Fruit fly (Drosophila melanogaster) whole organism, embryonic: ENCODE data around the gene CG7685.

Source experiments
- Antp ChIP-seq: fragments of 200-800 bp; sonication (Bioruptor generic); optimal IDR thresholded peaks from 3 replicates; lab custom pipeline; 2016; ENCODE audit warnings: missing biosample characterization, missing genetic modification characterization
- BEAF-32 ChIP-seq: fragments of 200-800 bp; sonication (Bioruptor generic); optimal IDR thresholded peaks from 3 replicates; lab custom pipeline; 2017; ENCODE audit warnings: missing biosample characterization, missing genetic modification characterization, mild to moderate bottlenecking, moderate library complexity, missing genetic modification reagents
- BtbVII ChIP-seq: fragments of 200-800 bp; sonication (Bioruptor generic); optimal IDR thresholded peaks from 3 replicates; lab custom pipeline; 2017; ENCODE audit warnings: missing biosample characterization, mild to moderate bottlenecking, missing genetic modification characterization
- CG11247 ChIP-seq: fragments of 200-800 bp; sonication (Bioruptor generic); IDR thresholded peaks from 2 replicates; pipeline ENCODE4 v1.3.6; 2022; ENCODE audit warnings: missing biosample characterization, missing genetic modification characterization
- CG11723 ChIP-seq: fragments of 200-800 bp; sonication (Bioruptor generic); optimal IDR thresholded peaks from 2 replicates; lab custom pipeline; 2017; ENCODE audit warnings: missing biosample characterization, mild to moderate bottlenecking, missing genetic modification characterization
- CG12236 ChIP-seq: fragments of 200-800 bp; sonication (Bioruptor generic); optimal IDR thresholded peaks from 2 replicates; lab custom pipeline; 2016; ENCODE audit warnings: missing biosample characterization, missing genetic modification characterization
- CG12659 ChIP-seq: fragments of 200-800 bp; sonication (Bioruptor generic); optimal IDR thresholded peaks from 3 replicates; lab custom pipeline; 2017; ENCODE audit warnings: mild to moderate bottlenecking, missing biosample characterization, missing genetic modification reagents, missing genetic modification characterization
- CG14667 ChIP-seq: fragments of 200-800 bp; sonication (Bioruptor generic); IDR thresholded peaks from 2 replicates; pipeline ENCODE4 v1.3.6; 2022; ENCODE audit warnings: missing biosample characterization, missing genetic modification characterization
- CG14965 ChIP-seq: fragments of 200-800 bp; sonication (Bioruptor generic); optimal IDR thresholded peaks from 2 replicates; lab custom pipeline; 2016; ENCODE audit warnings: missing biosample characterization, missing genetic modification characterization, borderline replicate concordance
- CG16863 ChIP-seq: fragments of 200-800 bp; sonication (Bioruptor generic); optimal IDR thresholded peaks from 3 replicates; lab custom pipeline; 2016; ENCODE audit warnings: missing biosample characterization, missing genetic modification characterization
- CG17328 ChIP-seq: fragments of 200-800 bp; sonication (Bioruptor generic); IDR thresholded peaks from 2 replicates; pipeline ENCODE4 v1.3.6; 2022; ENCODE audit warnings: missing biosample characterization, missing genetic modification characterization
- CG17359 ChIP-seq: fragments of 200-800 bp; sonication (Bioruptor generic); optimal IDR thresholded peaks from 3 replicates; lab custom pipeline; 2018; ENCODE audit warnings: missing biosample characterization, mild to moderate bottlenecking, missing genetic modification characterization, moderate library complexity
- CG42726 ChIP-seq: fragments of 200-800 bp; sonication (Bioruptor generic); IDR thresholded peaks from 2 replicates; pipeline ENCODE4 v1.3.6; 2022; ENCODE audit warnings: missing biosample characterization, missing genetic modification characterization; ENCODE audit not compliant: partially characterized antibody
- CG6272 ChIP-seq: fragments of 200-800 bp; sonication (Bioruptor generic); IDR thresholded peaks from 2 replicates; pipeline ENCODE4 v1.3.6; 2022; ENCODE audit warnings: missing biosample characterization, missing genetic modification characterization
- CG7271 ChIP-seq: fragments of 200-800 bp; sonication (Bioruptor generic); optimal IDR thresholded peaks from 2 replicates; lab custom pipeline; 2018; ENCODE audit warnings: missing biosample characterization, mild to moderate bottlenecking, missing genetic modification characterization, moderate library complexity
- CG7357 ChIP-seq: fragments of 200-800 bp; sonication (Bioruptor generic); IDR thresholded peaks from 3 replicates; pipeline ENCODE4 v1.3.6; 2022; ENCODE audit warnings: missing biosample characterization, missing genetic modification characterization
- CG7839 ChIP-seq: fragments of 200-800 bp; sonication (Bioruptor generic); optimal IDR thresholded peaks from 3 replicates; lab custom pipeline; 2018; ENCODE audit warnings: missing biosample characterization, mild to moderate bottlenecking, missing genetic modification characterization, moderate library complexity
- CG7928 ChIP-seq: fragments of 200-800 bp; sonication (Bioruptor generic); optimal IDR thresholded peaks from 2 replicates; lab custom pipeline; 2017; ENCODE audit warnings: missing biosample characterization, mild to moderate bottlenecking, missing genetic modification characterization
- CG7963 ChIP-seq: fragments of 200-800 bp; sonication (Bioruptor generic); IDR thresholded peaks from 3 replicates; pipeline ENCODE4 v1.3.6; 2022; ENCODE audit warnings: missing biosample characterization, missing genetic modification characterization; ENCODE audit not compliant: partially characterized antibody
- CG9727 ChIP-seq: fragments of 200-800 bp; sonication (Bioruptor generic); optimal IDR thresholded peaks from 3 replicates; lab custom pipeline; 2017; ENCODE audit warnings: missing biosample characterization, mild to moderate bottlenecking, missing genetic modification characterization
- Drgx ChIP-seq: fragments of 200-800 bp; sonication (Bioruptor generic); IDR thresholded peaks from 2 replicates; pipeline ENCODE4 v1.3.6; 2022; ENCODE audit warnings: missing biosample characterization, missing genetic modification characterization
- ERR ChIP-seq: fragments of 200-800 bp; sonication (Bioruptor generic); optimal IDR thresholded peaks from 2 replicates; lab custom pipeline; 2016; ENCODE audit warnings: missing biosample characterization, missing genetic modification characterization
- Eip74EF ChIP-seq, 2 experiments: fragments of 200-800 bp in 1 of 2; fragments of >200 bp in 1 of 2; sonication (Bioruptor generic) in 1 of 2; optimal IDR thresholded peaks; 2 replicates each; lab custom pipeline; 2017 to 2019; ENCODE audit warnings: missing biosample characterization in 2 of 2, missing genetic modification characterization in 2 of 2, mild to moderate bottlenecking in 1 of 2, moderate library complexity in 1 of 2
- Fer3 ChIP-seq: fragments of 200-800 bp; sonication (Bioruptor generic); optimal IDR thresholded peaks from 2 replicates; lab custom pipeline; 2018; ENCODE audit warnings: missing biosample characterization, mild to moderate bottlenecking, missing genetic modification characterization, moderate library complexity
- HHEX ChIP-seq: fragments of 200-800 bp; sonication (Bioruptor generic); optimal IDR thresholded peaks from 3 replicates; lab custom pipeline; 2017; ENCODE audit warnings: missing biosample characterization, mild to moderate bottlenecking, missing genetic modification characterization, missing genetic modification reagents
- NC2β ChIP-seq: fragments of 200-800 bp; sonication (Bioruptor generic); optimal IDR thresholded peaks from 2 replicates; lab custom pipeline; 2016; ENCODE audit warnings: missing biosample characterization, missing genetic modification characterization
- Usf ChIP-seq: fragments of 200-800 bp; sonication (Bioruptor generic); optimal IDR thresholded peaks from 2 replicates; lab custom pipeline; 2017; ENCODE audit warnings: missing genotype, missing biosample characterization, missing genetic modification characterization
- ac ChIP-seq: fragments of 200-800 bp; sonication (Bioruptor generic); optimal IDR thresholded peaks from 3 replicates; lab custom pipeline; 2017; ENCODE audit warnings: missing biosample characterization, mild to moderate bottlenecking, missing genetic modification characterization
- az2 ChIP-seq: fragments of 200-800 bp; sonication (Bioruptor generic); optimal IDR thresholded peaks from 3 replicates; lab custom pipeline; 2016; ENCODE audit warnings: missing biosample characterization, missing genetic modification characterization
- btn ChIP-seq: fragments of 200-800 bp; sonication (Bioruptor generic); optimal IDR thresholded peaks from 2 replicates; lab custom pipeline; 2016; ENCODE audit warnings: missing biosample characterization, missing genetic modification characterization
- crol ChIP-seq: fragments of 200-800 bp; sonication (Bioruptor generic); IDR thresholded peaks from 2 replicates; pipeline ENCODE4 v1.3.6; 2022; ENCODE audit warnings: missing biosample characterization, missing genetic modification characterization
- dmrt99B ChIP-seq: fragments of 200-800 bp; sonication (Bioruptor generic); optimal IDR thresholded peaks from 2 replicates; lab custom pipeline; 2018; ENCODE audit warnings: missing biosample characterization, mild to moderate bottlenecking, missing genetic modification characterization, moderate library complexity
- esg ChIP-seq: fragments of 200-800 bp; sonication (Bioruptor generic); conservative IDR thresholded peaks from 2 replicates; pipeline ENCODE4 v1.3.6; 2022; ENCODE audit warnings: missing biosample characterization, missing genetic modification characterization
- fru ChIP-seq: fragments of >200 bp; optimal IDR thresholded peaks from 2 replicates; lab custom pipeline; 2017
- gsb ChIP-seq: fragments of 200-800 bp; sonication (Bioruptor generic); IDR thresholded peaks from 2 replicates; pipeline ENCODE4 v1.3.6; 2022; ENCODE audit warnings: missing biosample characterization, missing genetic modification characterization
- hbn ChIP-seq: fragments of 200-800 bp; sonication (Bioruptor generic); IDR thresholded peaks from 2 replicates; pipeline ENCODE4 v1.3.6; 2022; ENCODE audit warnings: missing biosample characterization, missing genetic modification characterization; ENCODE audit not compliant: partially characterized antibody
- ind ChIP-seq: fragments of 200-800 bp; sonication (Bioruptor generic); optimal IDR thresholded peaks from 3 replicates; lab custom pipeline; 2016; ENCODE audit warnings: missing biosample characterization, missing genetic modification characterization
- insv ChIP-seq, 2 experiments: fragments of 200-800 bp; sonication (Bioruptor generic); optimal IDR thresholded peaks; 3 replicates each; lab custom pipeline; 2016 to 2018; ENCODE audit warnings: missing biosample characterization in 2 of 2, missing genetic modification characterization in 2 of 2
- inv ChIP-seq: fragments of 200-800 bp; sonication (Bioruptor generic); IDR thresholded peaks from 2 replicates; pipeline ENCODE4 v1.3.6; 2022; ENCODE audit warnings: missing biosample characterization, missing genetic modification characterization; ENCODE audit not compliant: partially characterized antibody
- kay ChIP-seq: fragments of 200-800 bp; sonication (Bioruptor generic); optimal IDR thresholded peaks from 2 replicates; lab custom pipeline; 2016; ENCODE audit warnings: missing biosample characterization, missing genetic modification characterization
- knrl ChIP-seq: fragments of 200-800 bp; sonication (Bioruptor generic); IDR thresholded peaks from 3 replicates; pipeline ENCODE4 v1.3.6; 2022; ENCODE audit warnings: missing biosample characterization, missing genetic modification characterization; ENCODE audit not compliant: partially characterized antibody
- schlank ChIP-seq: fragments of 200-800 bp; sonication (Bioruptor generic); optimal IDR thresholded peaks from 2 replicates; lab custom pipeline; 2018; ENCODE audit warnings: missing biosample characterization, mild to moderate bottlenecking, missing genetic modification characterization
- trem ChIP-seq: fragments of 200-800 bp; optimal IDR thresholded peaks from 3 replicates; lab custom pipeline; 2019; ENCODE audit warnings: missing biosample characterization, mild to moderate bottlenecking, missing genetic modification characterization, moderate library complexity
- tup ChIP-seq: fragments of 200-800 bp; sonication (Bioruptor generic); optimal IDR thresholded peaks from 2 replicates; lab custom pipeline; 2016; ENCODE audit warnings: missing biosample characterization, mild to moderate bottlenecking, missing genetic modification characterization, moderate library complexity
- unpg ChIP-seq: fragments of 200-800 bp; sonication (Bioruptor generic); optimal IDR thresholded peaks from 3 replicates; lab custom pipeline; 2018; ENCODE audit warnings: missing biosample characterization, mild to moderate bottlenecking, missing genetic modification characterization, moderate library complexity
- vnd ChIP-seq: fragments of 200-800 bp; sonication (Bioruptor generic); IDR thresholded peaks from 3 replicates; pipeline ENCODE4 v1.3.6; 2022; ENCODE audit warnings: missing biosample characterization, missing genetic modification characterization; ENCODE audit not compliant: partially characterized antibody
- z ChIP-seq: fragments of 200-800 bp; sonication (Bioruptor generic); IDR thresholded peaks from 3 replicates; pipeline ENCODE4 v1.3.6; 2022; ENCODE audit warnings: missing biosample characterization, missing genetic modification characterization
- zfh2 ChIP-seq: fragments of 200-800 bp; sonication (Bioruptor generic); optimal IDR thresholded peaks from 2 replicates; lab custom pipeline; 2016; ENCODE audit warnings: missing biosample characterization, missing genetic modification characterization

Gene CG7685

dm6 chr3R:18448059-18448979 lies 43.6 kb downstream of the CG7685 start (continued):
- TF ChIP-seq Usf (GFP tag; lab: Kevin White, UChicago) (peak; percentile 67), insv (GFP tag; optimal IDR thresholded peaks at IDR 0.05; lab: Kevin White, UChicago) (no peak), HHEX (GFP tag; lab: Kevin White, UChicago) (peak; percentile 12), Eip74EF (GFP tag; optimal IDR thresholded peaks at IDR 0.05; lab: Kevin White, UChicago) (no peak), BEAF-32 (no peak), vnd (no peak), zfh2 (peak; percentile 89), z (GFP tag; lab: Robert Waterston, UW) (no peak), dmrt99B (tag; lab: Kevin White, UChicago) (no peak), ind (GFP tag; lab: Kevin White, UChicago) (peak; percentile 26), Antp (no peak), inv (GFP tag; lab: Robert Waterston, UW) (no peak), crol (peak; percentile 33; the same call in 1 of the 2 replicates), CG7271 (no peak), CG11723 (no peak), NC2β (GFP tag; lab: Kevin White, UChicago) (no peak), CG7928 (GFP tag; lab: Kevin White, UChicago) (peak; percentile 29), CG9727 (GFP tag; lab: Kevin White, UChicago) (peak; percentile 57), CG17328 (GFP tag; lab: Robert Waterston, UW) (no peak), CG14667 (GFP tag; lab: Robert Waterston, UW) (no peak), CG42726 (GFP tag; lab: Robert Waterston, UW) (0 out of 2 replicates have a peak, but pooled peaks have one; percentile 15), BtbVII (GFP tag; lab: Kevin White, UChicago) (peak; percentile 30), Fer3 (tag; lab: Kevin White, UChicago) (peak; percentile 42), tup (no peak), Drgx (GFP tag; lab: Robert Waterston, UW) (peak; percentile 60; the same call in 1 of the 2 replicates), CG7963 (GFP tag; lab: Robert Waterston, UW) (no peak), CG11247 (no peak), esg (GFP tag; lab: Robert Waterston, UW) (no peak), schlank (peak; percentile 8), unpg (GFP tag; lab: Kevin White, UChicago) (no peak), CG17359 (tag; lab: Kevin White, UChicago) (no peak), fru (lab: Kevin White, UChicago) (no peak), knrl (GFP tag; lab: Robert Waterston, UW) (no peak), az2 (GFP tag; lab: Kevin White, UChicago) (no peak), gsb (GFP tag; lab: Robert Waterston, UW) (no peak), CG7839 (peak; percentile 52), kay (GFP tag; lab: Kevin White, UChicago) (no peak), CG6272 (GFP tag; lab: Robert Waterston, UW) (no peak; the same call in 1 of the 2 replicates), CG12659 (peak; percentile 7), CG12236 (GFP tag; lab: Kevin White, UChicago) (no peak), CG14965 (GFP tag; lab: Kevin White, UChicago) (no peak), ERR (GFP tag; lab: Kevin White, UChicago) (no peak), trem (tag; lab: Kevin White, UChicago) (no peak), CG16863 (GFP tag; lab: Kevin White, UChicago) (no peak), ac (no peak), btn (no peak), CG7357 (GFP tag; lab: Robert Waterston, UW) (no peak), hbn (GFP tag; lab: Robert Waterston, UW) (no peak)
